Fruit fly (Drosophila melanogaster) whole organism, embryonic: ENCODE data around the gene CG16903.

Experiments
- Ada2b ChIP-seq: fragments of 200-800 bp; sonication (Bioruptor generic); IDR thresholded peaks from 2 replicates; pipeline ENCODE4 v1.3.6; 2022; ENCODE audit warnings: missing biosample characterization, missing genetic modification characterization
- Bdp1 ChIP-seq: fragments of 200-800 bp; sonication (Bioruptor generic); optimal IDR thresholded peaks from 3 replicates; lab custom pipeline; 2016; ENCODE audit warnings: missing biosample characterization, missing genetic modification characterization
- CG10959 ChIP-seq: fragments of 200-800 bp; sonication (Bioruptor generic); IDR thresholded peaks from 2 replicates; pipeline ENCODE4 v1.3.6; 2022; ENCODE audit warnings: missing biosample characterization, missing genetic modification characterization
- CG11398 ChIP-seq: fragments of 200-800 bp; sonication (Bioruptor generic); optimal IDR thresholded peaks from 2 replicates; lab custom pipeline; 2016; ENCODE audit warnings: missing biosample characterization, missing genetic modification characterization
- CG11560 ChIP-seq: fragments of 200-800 bp; sonication (Bioruptor generic); IDR thresholded peaks from 3 replicates; pipeline ENCODE4 v1.3.6; 2022; ENCODE audit warnings: missing biosample characterization, missing genetic modification characterization
- CG12391 ChIP-seq: fragments of 200-800 bp; sonication (Bioruptor generic); optimal IDR thresholded peaks from 3 replicates; lab custom pipeline; 2018; ENCODE audit warnings: missing biosample characterization, mild to moderate bottlenecking, missing genetic modification characterization, moderate library complexity
- CG14014 ChIP-seq: fragments of 200-800 bp; sonication (Bioruptor generic); IDR thresholded peaks from 2 replicates; pipeline ENCODE4 v1.3.6; 2022; ENCODE audit warnings: missing biosample characterization, missing genetic modification characterization
- CG14710 ChIP-seq: fragments of 200-800 bp; sonication (Bioruptor generic); optimal IDR thresholded peaks from 3 replicates; lab custom pipeline; 2019; ENCODE audit warnings: missing biosample characterization, mild to moderate bottlenecking, missing genetic modification characterization, moderate library complexity
- CG1603 ChIP-seq: fragments of 200-800 bp; sonication (Bioruptor generic); optimal IDR thresholded peaks from 2 replicates; lab custom pipeline; 2019; ENCODE audit warnings: missing biosample characterization, mild to moderate bottlenecking, missing genetic modification characterization, moderate library complexity
- CG17328 ChIP-seq: fragments of 200-800 bp; sonication (Bioruptor generic); IDR thresholded peaks from 2 replicates; pipeline ENCODE4 v1.3.6; 2022; ENCODE audit warnings: missing biosample characterization, missing genetic modification characterization
- CG17361 ChIP-seq: fragments of 200-800 bp; sonication (Bioruptor generic); IDR thresholded peaks from 3 replicates; pipeline ENCODE4 v1.3.6; 2022; ENCODE audit warnings: missing biosample characterization, missing genetic modification characterization
- CG17568 ChIP-seq: fragments of 200-800 bp; sonication (Bioruptor generic); optimal IDR thresholded peaks from 2 replicates; lab custom pipeline; 2018; ENCODE audit warnings: missing biosample characterization, mild to moderate bottlenecking, missing genetic modification characterization, moderate library complexity
- CG18476 ChIP-seq: fragments of 200-800 bp; sonication (Bioruptor generic); optimal IDR thresholded peaks from 2 replicates; lab custom pipeline; 2016; ENCODE audit warnings: missing biosample characterization, mild to moderate bottlenecking, missing genetic modification characterization
- CG3281 ChIP-seq: fragments of 200-800 bp; sonication (Bioruptor generic); optimal IDR thresholded peaks from 3 replicates; lab custom pipeline; 2017; ENCODE audit warnings: missing biosample characterization, mild to moderate bottlenecking, missing genetic modification characterization
- CG33213 ChIP-seq: fragments of 200-800 bp; sonication (Bioruptor generic); optimal IDR thresholded peaks from 3 replicates; lab custom pipeline; 2016; ENCODE audit warnings: missing biosample characterization, missing genetic modification characterization
- CG33557 ChIP-seq: fragments of 200-800 bp; sonication (Bioruptor generic); optimal IDR thresholded peaks from 2 replicates; lab custom pipeline; 2019; ENCODE audit warnings: missing biosample characterization, mild to moderate bottlenecking, missing genetic modification characterization, moderate library complexity
- CG4404 ChIP-seq: fragments of 200-800 bp; sonication (Bioruptor generic); IDR thresholded peaks from 2 replicates; pipeline ENCODE4 v1.3.6; 2022; ENCODE audit warnings: missing biosample characterization, missing genetic modification characterization
- CG4617 ChIP-seq: fragments of 200-800 bp; sonication (Bioruptor generic); optimal IDR thresholded peaks from 3 replicates; lab custom pipeline; 2016; ENCODE audit warnings: missing biosample characterization, missing genetic modification characterization, borderline replicate concordance
- CG4707 ChIP-seq: fragments of 200-800 bp; sonication (Bioruptor generic); optimal IDR thresholded peaks from 2 replicates; lab custom pipeline; 2018; ENCODE audit warnings: missing biosample characterization, mild to moderate bottlenecking, missing genetic modification characterization, moderate library complexity
- CG5180 ChIP-seq: fragments of 200-800 bp; sonication (Bioruptor generic); optimal IDR thresholded peaks from 3 replicates; lab custom pipeline; 2017; ENCODE audit warnings: missing biosample characterization, missing genetic modification characterization, mild to moderate bottlenecking, moderate library complexity, missing genetic modification reagents
- CG5245 ChIP-seq: fragments of 200-800 bp; sonication (Bioruptor generic); optimal IDR thresholded peaks from 3 replicates; lab custom pipeline; 2016; ENCODE audit warnings: missing biosample characterization, missing genetic modification characterization
- CG7357 ChIP-seq: fragments of 200-800 bp; sonication (Bioruptor generic); IDR thresholded peaks from 3 replicates; pipeline ENCODE4 v1.3.6; 2022; ENCODE audit warnings: missing biosample characterization, missing genetic modification characterization
- CG9609 ChIP-seq: fragments of 200-800 bp; sonication (Bioruptor generic); optimal IDR thresholded peaks from 3 replicates; lab custom pipeline; 2016; ENCODE audit warnings: missing biosample characterization, missing genetic modification characterization
- Camta ChIP-seq: fragments of 200-800 bp; sonication (Bioruptor generic); optimal IDR thresholded peaks from 2 replicates; lab custom pipeline; 2016; ENCODE audit warnings: missing biosample characterization, missing genetic modification characterization
- Dref ChIP-seq: fragments of 200-800 bp; sonication (Bioruptor generic); IDR thresholded peaks from 2 replicates; pipeline ENCODE4 v1.3.6; 2022; ENCODE audit warnings: missing biosample characterization, missing genetic modification characterization
- E2f1 ChIP-seq: fragments of 200-800 bp; sonication (Bioruptor generic); IDR thresholded peaks from 2 replicates; pipeline ENCODE4 v1.3.6; 2022; ENCODE audit warnings: missing biosample characterization, missing genetic modification characterization
- E2f2 ChIP-seq: fragments of 200-800 bp; sonication (Bioruptor generic); IDR thresholded peaks from 2 replicates; pipeline ENCODE4 v1.3.6; 2022; ENCODE audit warnings: missing biosample characterization, missing genetic modification characterization
- Eip74EF ChIP-seq, 2 experiments: fragments of 200-800 bp in 1 of 2; fragments of >200 bp in 1 of 2; sonication (Bioruptor generic) in 1 of 2; optimal IDR thresholded peaks; 2 replicates each; lab custom pipeline; 2017 to 2019; ENCODE audit warnings: missing biosample characterization in 2 of 2, missing genetic modification characterization in 2 of 2, mild to moderate bottlenecking in 1 of 2, moderate library complexity in 1 of 2
- Ets97D ChIP-seq: fragments of 200-800 bp; sonication (Bioruptor generic); optimal IDR thresholded peaks from 3 replicates; lab custom pipeline; 2016; ENCODE audit warnings: missing biosample characterization, missing genetic modification characterization
- Fer1 ChIP-seq: fragments of 200-800 bp; sonication (Bioruptor generic); optimal IDR thresholded peaks from 2 replicates; lab custom pipeline; 2017; ENCODE audit warnings: missing biosample characterization, mild to moderate bottlenecking, missing genetic modification characterization
- GATAe ChIP-seq: fragments of 200-800 bp; sonication (Bioruptor generic); conservative IDR thresholded peaks from 2 replicates; pipeline ENCODE4 v1.3.6; 2022; ENCODE audit warnings: missing biosample characterization, missing genetic modification characterization
- Hr3 ChIP-seq: fragments of 200-800 bp; sonication (Bioruptor generic); optimal IDR thresholded peaks from 3 replicates; lab custom pipeline; 2016; ENCODE audit warnings: missing biosample characterization, missing genetic modification characterization
- Mrtf ChIP-seq: fragments of 200-800 bp; sonication (Bioruptor generic); IDR thresholded peaks from 3 replicates; pipeline ENCODE4 v1.3.6; 2022; ENCODE audit warnings: missing biosample characterization, missing genetic modification characterization
- Neu2 ChIP-seq: fragments of 200-800 bp; sonication (Bioruptor generic); optimal IDR thresholded peaks from 3 replicates; lab custom pipeline; 2016; ENCODE audit warnings: missing biosample characterization, missing genetic modification characterization, borderline replicate concordance
- NfI ChIP-seq: fragments of 200-800 bp; sonication (Bioruptor generic); optimal IDR thresholded peaks from 3 replicates; lab custom pipeline; 2018; ENCODE audit warnings: missing biosample characterization, mild to moderate bottlenecking, missing genetic modification characterization, moderate library complexity
- Vsx1 ChIP-seq: fragments of 200-800 bp; sonication (Bioruptor generic); optimal IDR thresholded peaks from 2 replicates; lab custom pipeline; 2017; ENCODE audit warnings: missing biosample characterization, mild to moderate bottlenecking, missing genetic modification characterization, missing genetic modification reagents
- bbx ChIP-seq: fragments of 200-800 bp; sonication (Bioruptor generic); IDR thresholded peaks from 2 replicates; pipeline ENCODE4 v1.3.6; 2022; ENCODE audit warnings: missing biosample characterization, missing genetic modification characterization; ENCODE audit not compliant: partially characterized antibody
- cato ChIP-seq: fragments of 200-800 bp; sonication (Bioruptor generic); optimal IDR thresholded peaks from 2 replicates; lab custom pipeline; 2016; ENCODE audit warnings: missing biosample characterization, missing genetic modification characterization, borderline replicate concordance
- caup ChIP-seq: fragments of 200-800 bp; sonication (Bioruptor generic); optimal IDR thresholded peaks from 3 replicates; lab custom pipeline; 2017; ENCODE audit warnings: missing biosample characterization, mild to moderate bottlenecking, missing genetic modification characterization, moderate library complexity; ENCODE audit not compliant: severe bottlenecking
- fru ChIP-seq: fragments of >200 bp; optimal IDR thresholded peaks from 2 replicates; lab custom pipeline; 2017
- gem ChIP-seq: fragments of 200-800 bp; sonication (Bioruptor generic); optimal IDR thresholded peaks from 2 replicates; lab custom pipeline; 2019; ENCODE audit warnings: missing biosample characterization, mild to moderate bottlenecking, missing genetic modification characterization, moderate library complexity
- grn ChIP-seq: fragments of 200-800 bp; sonication (Bioruptor generic); optimal IDR thresholded peaks from 3 replicates; lab custom pipeline; 2017; ENCODE audit warnings: missing biosample characterization, missing genetic modification characterization
- kni ChIP-seq: fragments of 200-800 bp; sonication (Bioruptor generic); optimal IDR thresholded peaks from 3 replicates; lab custom pipeline; 2017; ENCODE audit warnings: mild to moderate bottlenecking, missing biosample characterization, missing genetic modification reagents, missing genetic modification characterization
- luna ChIP-seq: fragments of 200-800 bp; sonication (Bioruptor generic); optimal IDR thresholded peaks from 2 replicates; lab custom pipeline; 2016; ENCODE audit warnings: missing biosample characterization, missing genetic modification characterization
- odd ChIP-seq: fragments of 200-800 bp; sonication (Bioruptor generic); optimal IDR thresholded peaks from 2 replicates; lab custom pipeline; 2017; ENCODE audit warnings: missing biosample characterization, mild to moderate bottlenecking, missing genetic modification characterization
- pho ChIP-seq: fragments of 200-800 bp; sonication (Bioruptor generic); optimal IDR thresholded peaks from 2 replicates; lab custom pipeline; 2016; ENCODE audit warnings: missing biosample characterization, missing genetic modification characterization
- rib ChIP-seq: fragments of 200-800 bp; sonication (Bioruptor generic); IDR thresholded peaks from 2 replicates; pipeline ENCODE4 v1.3.6; 2022; ENCODE audit warnings: missing biosample characterization, missing genetic modification characterization
- tin ChIP-seq: fragments of 200-800 bp; sonication (Bioruptor generic); optimal IDR thresholded peaks from 3 replicates; lab custom pipeline; 2016; ENCODE audit warnings: missing biosample characterization, missing genetic modification characterization
- vfl ChIP-seq: fragments of 200-800 bp; sonication (Bioruptor generic); optimal IDR thresholded peaks from 2 replicates; lab custom pipeline; 2016; ENCODE audit warnings: missing biosample characterization, missing genetic modification characterization
- zf30C ChIP-seq: fragments of 200-800 bp; sonication (Bioruptor generic); optimal IDR thresholded peaks from 3 replicates; lab custom pipeline; 2018; ENCODE audit warnings: missing biosample characterization, mild to moderate bottlenecking, missing genetic modification characterization

The CG16903 gene

dm6 chrX:2041312-2041918, 38.8 kb downstream of the CG16903 start, which contains the start of gene CG4313 (continued):
- TF ChIP-seq tin (GFP tag; lab: Kevin White, UChicago) (peak; percentile 82), bbx (GFP tag; lab: Robert Waterston, UW) (peak; percentile 80), CG12391 (tag; lab: Kevin White, UChicago) (peak; percentile 74), CG4617 (peak; percentile 25), CG17568 (GFP tag; lab: Kevin White, UChicago) (peak; percentile 53), CG5245 (GFP tag; lab: Kevin White, UChicago) (peak; percentile 58), fru (no peak), Mrtf (peak; percentile 61; the same call in 2 of the 3 replicates), CG4404 (GFP tag; lab: Robert Waterston, UW) (peak; percentile 62), CG4707 (GFP tag; lab: Kevin White, UChicago) (peak; percentile 31), CG1603 (tag; lab: Kevin White, UChicago) (peak; percentile 80), CG18476 (GFP tag; lab: Kevin White, UChicago) (peak; percentile 45), E2f2 (peak; percentile 46; the same call in 1 of the 2 replicates), vfl (GFP tag; lab: Kevin White, UChicago) (peak; percentile 31), CG33557 (GFP tag; lab: Kevin White, UChicago) (peak; percentile 51), CG14014 (GFP tag; lab: Robert Waterston, UW) (peak; percentile 76), Ets97D (GFP tag; lab: Kevin White, UChicago) (peak; percentile 42), CG11398 (GFP tag; lab: Kevin White, UChicago) (peak; percentile 71), CG11560 (tag; lab: Robert Waterston, UW) (peak; percentile 64; the same call in 2 of the 3 replicates), Eip74EF (GFP tag; optimal IDR thresholded peaks at IDR 0.05; lab: Kevin White, UChicago) (no peak), luna (GFP tag; lab: Kevin White, UChicago) (peak; percentile 44), odd (peak; percentile 28), Ada2b (peak; percentile 51), CG17328 (GFP tag; lab: Robert Waterston, UW) (peak; percentile 48; the same call in 1 of the 2 replicates), CG10959 (GFP tag; lab: Robert Waterston, UW) (no peak; the same call in 1 of the 2 replicates), E2f1 (GFP tag; lab: Robert Waterston, UW) (peak; percentile 71), caup (GFP tag; lab: Kevin White, UChicago) (peak; percentile 44), rib (no peak), kni (GFP tag; lab: Kevin White, UChicago) (peak; percentile 21), CG7357 (GFP tag; lab: Robert Waterston, UW) (peak; percentile 69), CG33213 (peak; percentile 24), Bdp1 (peak; percentile 48), CG17361 (GFP tag; lab: Robert Waterston, UW) (peak; percentile 79), pho (GFP tag; lab: Kevin White, UChicago) (peak; percentile 62), CG14710 (tag; lab: Kevin White, UChicago) (peak; percentile 70), CG9609 (GFP tag; lab: Kevin White, UChicago) (peak; percentile 77), Fer1 (GFP tag; lab: Kevin White, UChicago) (peak; percentile 63), zf30C (GFP tag; lab: Kevin White, UChicago) (no peak), grn (GFP tag; lab: Kevin White, UChicago) (no peak), Neu2 (GFP tag; lab: Kevin White, UChicago) (no peak), gem (tag; lab: Kevin White, UChicago) (peak; percentile 74), Dref (no peak), cato (GFP tag; lab: Kevin White, UChicago) (peak; percentile 35), NfI (peak; percentile 58), GATAe (GFP tag; lab: Robert Waterston, UW) (no peak; the same call in 1 of the 2 replicates), Camta (GFP tag; lab: Kevin White, UChicago) (peak; percentile 53), CG5180 (GFP tag; lab: Kevin White, UChicago) (peak; percentile 14), Vsx1 (GFP tag; lab: Kevin White, UChicago) (no peak), Hr3 (GFP tag; lab: Kevin White, UChicago) (peak; percentile 72), CG3281 (GFP tag; lab: Kevin White, UChicago) (peak; percentile 90)
